Worm (Caenorhabditis elegans): Measurements from ENCODE around the gene M02H5.8.

- TF ChIP-seq ces-1 (GFP tag; optimal IDR thresholded peaks at IDR 0.05) (no peak), T26A8.4 (GFP tag; IDR thresholded peaks at IDR 0.05) (no peak), nhr-237 (tag; optimal IDR thresholded peaks at IDR 0.05) (no peak)
Measured at ce11 chrV:467507-467906, 17.7 kb downstream of the M02H5.8 start.

All from whole organism, L4 larva.